Worm (Caenorhabditis elegans): ENCODE data around the gene ttr-8.

The ttr-8 gene

ce11 chrIII:7566098-7566497 lies 951 bp upstream of the ttr-8 start, which contains the start of gene ttr-32:
Gene ttr-32, plus strand, starts transcription at chrIII:7566411.
- no peak for TF ChIP-seq dmd-6 (GFP tag; IDR thresholded peaks at IDR 0.05)
- TF ChIP-seq dpl-1 (GFP tag; optimal IDR thresholded peaks at IDR 0.05), result no peak
- no peak for TF ChIP-seq D1046.2 (GFP tag; IDR thresholded peaks at IDR 0.05)
- no peak for TF ChIP-seq nhr-6 (tag; optimal IDR thresholded peaks at IDR 0.05)
- TF ChIP-seq lin-38 (GFP tag; IDR thresholded peaks at IDR 0.05), result no peak
- no peak for TF ChIP-seq gei-8 (GFP tag; optimal IDR thresholded peaks at IDR 0.05)
- no peak for TF ChIP-seq mes-2 (tag; optimal IDR thresholded peaks at IDR 0.05; ENCODE audit: poor library complexity, severe bottlenecking)
- no peak for TF ChIP-seq F10B5.3 (tag; optimal IDR thresholded peaks at IDR 0.05)
- no peak for TF ChIP-seq ZK546.5 (tag; optimal IDR thresholded peaks at IDR 0.05)
- no peak for TF ChIP-seq saeg-2 (GFP tag; IDR thresholded peaks at IDR 0.05)
- no peak for TF ChIP-seq F44E2.7 (GFP tag; IDR thresholded peaks at IDR 0.05)
- no peak for TF ChIP-seq ztf-11 (tag; optimal IDR thresholded peaks at IDR 0.05)
- no peak for TF ChIP-seq snpc-1.2 (GFP tag; IDR thresholded peaks at IDR 0.05)
- no peak for TF ChIP-seq madf-5 (GFP tag; IDR thresholded peaks at IDR 0.05)
- no peak for TF ChIP-seq mep-1 (tag; optimal IDR thresholded peaks at IDR 0.05)
- TF ChIP-seq nhr-10 (tag; optimal IDR thresholded peaks at IDR 0.05), result no peak
- TF ChIP-seq pha-4 (GFP tag; IDR thresholded peaks at IDR 0.05), result no peak
- TF ChIP-seq pha-4 (tag; optimal IDR thresholded peaks at IDR 0.05), result no peak
- TF ChIP-seq daf-16 (GFP tag; optimal IDR thresholded peaks at IDR 0.05), result no peak
- no peak for TF ChIP-seq daf-16 (tag; optimal IDR thresholded peaks at IDR 0.05)
- TF ChIP-seq hlh-30 (tag; optimal IDR thresholded peaks at IDR 0.05; ENCODE audit: insufficient read depth), result no peak
- no peak for TF ChIP-seq fkh-10 (GFP tag; optimal IDR thresholded peaks at IDR 0.05)

ce11 chrIII:7561872-7562271 lies 3.3 kb downstream of the ttr-8 start, which contains the start of gene lgc-12:
Gene lgc-12, plus strand, starts transcription at chrIII:7562172.
- TF ChIP-seq ZK337.2 (GFP tag; IDR thresholded peaks at IDR 0.05) (no peak), egl-27 (tag; optimal IDR thresholded peaks at IDR 0.05) (no peak), hlh-30 (tag; optimal IDR thresholded peaks at IDR 0.05; ENCODE audit: insufficient read depth) (no peak), pqm-1 (tag; optimal IDR thresholded peaks at IDR 0.05) (no peak), T26A8.4 (GFP tag; IDR thresholded peaks at IDR 0.05) (no peak), ceh-62 (tag; optimal IDR thresholded peaks at IDR 0.05) (no peak), nhr-10 (tag; optimal IDR thresholded peaks at IDR 0.05) (no peak), egl-43 (GFP tag; IDR thresholded peaks at IDR 0.05) (no peak), ama-1 (optimal IDR thresholded peaks at IDR 0.05) (no peak), daf-12 (tag; optimal IDR thresholded peaks at IDR 0.05) (no peak), F26F4.8 (GFP tag; conservative IDR thresholded peaks at IDR 0.05) (no peak), ceh-44 (GFP tag; IDR thresholded peaks at IDR 0.05) (no peak)

ce11 chrIII:7559869-7560268 lies 5.3 kb downstream of the ttr-8 start:
- TF ChIP-seq zip-2 (tag; optimal IDR thresholded peaks at IDR 0.05) (no peak), ztf-7 (tag; optimal IDR thresholded peaks at IDR 0.05) (no peak), lin-13 (GFP tag; optimal IDR thresholded peaks at IDR 0.05) (no peak), lir-3 (tag; optimal IDR thresholded peaks at IDR 0.05) (no peak), daf-16 (GFP tag; optimal IDR thresholded peaks at IDR 0.05) (peak in 1 of 2 experiments; percentile 77), daf-16 (tag; optimal IDR thresholded peaks at IDR 0.05) (no peak), Y48G9A.11 (GFP tag; IDR thresholded peaks at IDR 0.05) (no peak), ceh-62 (tag; optimal IDR thresholded peaks at IDR 0.05) (no peak), unc-39 (tag; optimal IDR thresholded peaks at IDR 0.05) (no peak), spr-1 (tag; optimal IDR thresholded peaks at IDR 0.05) (no peak), zip-11 (GFP tag; IDR thresholded peaks at IDR 0.05) (no peak), F49E8.2 (tag; optimal IDR thresholded peaks at IDR 0.05; ENCODE audit: borderline replicate concordance) (no peak), set-16 (GFP tag; IDR thresholded peaks at IDR 0.05) (no peak), tra-1 (GFP tag; IDR thresholded peaks at IDR 0.05) (no peak), mdt-29 (GFP tag; IDR thresholded peaks at IDR 0.05) (no peak), arid-1 (GFP tag; conservative IDR thresholded peaks at IDR 0.05) (no peak), saeg-2 (GFP tag; IDR thresholded peaks at IDR 0.05) (no peak), hlh-11 (tag; optimal IDR thresholded peaks at IDR 0.05) (peak; percentile 1), hmg-1.1 (GFP tag; IDR thresholded peaks at IDR 0.05) (no peak), ceh-32 (tag; optimal IDR thresholded peaks at IDR 0.05; ENCODE audit: poor library complexity) (no peak), F26F4.8 (GFP tag; conservative IDR thresholded peaks at IDR 0.05) (no peak), unc-62 (GFP tag; optimal IDR thresholded peaks at IDR 0.05 in 1 of 2) (peak in 1 of 2 experiments; percentile 48), unc-62 (tag; optimal IDR thresholded peaks at IDR 0.05) (no peak), ztf-11 (tag; optimal IDR thresholded peaks at IDR 0.05) (no peak), T26A8.4 (GFP tag; IDR thresholded peaks at IDR 0.05) (no peak)
